Worm (Caenorhabditis elegans) whole organism, early embryonic: ENCODE results near the gene ZK632.14.

Source experiments
- aly-1 ChIP-seq: sonication (generic microtip); optimal IDR thresholded peaks from 2 replicates; lab custom pipeline; 2016; ENCODE audit warnings: missing genetic modification characterization, missing compliant biosample characterization
- tra-4 ChIP-seq: sonication (generic microtip); optimal IDR thresholded peaks from 2 replicates; lab custom pipeline; 2017; ENCODE audit warnings: missing genetic modification characterization, missing compliant biosample characterization

- TF ChIP-seq aly-1 (tag; lab: Kevin White, UChicago) (no peak), tra-4 (tag; lab: Kevin White, UChicago) (no peak)
Measured at ce11 chrIII:9793592-9794417, 19.4 kb upstream of the ZK632.14 start, which contains the start of the genes R10E11.9 and mcm-6.
